Fruit fly (Drosophila melanogaster): ENCODE results near the gene CG14218.

The CG14218 gene

DNA sequence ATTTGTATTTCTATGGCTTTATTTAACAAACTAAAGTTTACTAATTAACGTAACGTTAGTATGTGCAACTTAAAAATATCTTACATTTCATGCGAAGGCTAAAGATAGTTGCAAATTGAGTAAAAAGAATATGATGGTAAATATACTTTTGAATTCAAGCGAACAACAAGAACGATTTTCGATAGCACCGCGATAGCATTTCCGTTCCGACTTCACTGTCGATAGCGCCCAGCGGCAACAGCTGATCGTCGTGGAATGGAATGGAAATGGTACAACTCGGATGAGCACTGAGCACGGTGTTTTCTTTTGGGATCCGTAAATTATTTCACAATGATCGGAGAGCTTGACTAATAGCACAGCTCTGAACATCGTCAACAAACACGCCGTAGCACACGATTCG lies 31.7 kb upstream of the CG14218 start (continued):
- TF ChIP-seq CG11456 (GFP tag; IDR thresholded peaks at IDR 0.05), result 0 out of 3 replicates have a peak, but pooled peaks have one; percentile 33
- no peak for TF ChIP-seq jumu (GFP tag; optimal IDR thresholded peaks at IDR 0.05)
- TF ChIP-seq CG8388 (GFP tag; optimal IDR thresholded peaks at IDR 0.05), result peak; percentile 34
- no peak for TF ChIP-seq tna (GFP tag; IDR thresholded peaks at IDR 0.05; ENCODE audit: partially characterized antibody)
- peak; percentile 41; the same call in 1 of the 2 replicates for TF ChIP-seq CG32532 (GFP tag; IDR thresholded peaks at IDR 0.05)
- peak; percentile 30 for TF ChIP-seq gsb-n (tag; optimal IDR thresholded peaks at IDR 0.05)
- TF ChIP-seq Nf-YB (GFP tag; optimal IDR thresholded peaks at IDR 0.05), result peak; percentile 58
- peak; percentile 72 for TF ChIP-seq HmgZ (tag; optimal IDR thresholded peaks at IDR 0.05)
- peak; percentile 24 for TF ChIP-seq CHES-1-like (GFP tag; optimal IDR thresholded peaks at IDR 0.05)
- no peak for TF ChIP-seq hkb (optimal IDR thresholded peaks at IDR 0.05)
- TF ChIP-seq hkb (GFP tag; IDR thresholded peaks at IDR 0.05), result peak; percentile 69
- TF ChIP-seq ap (GFP tag; IDR thresholded peaks at IDR 0.05), result 0 out of 2 replicates have a peak, but pooled peaks have one; percentile 9
- peak; percentile 58 for TF ChIP-seq CG33557 (GFP tag; optimal IDR thresholded peaks at IDR 0.05)
- peak; percentile 71 for TF ChIP-seq schlank (tag; optimal IDR thresholded peaks at IDR 0.05)
- peak; percentile 53; the same call in 1 of the 4 replicates for TF ChIP-seq Dll (GFP tag; IDR thresholded peaks at IDR 0.05; ENCODE audit: partially characterized antibody)
- peak; percentile 58 for TF ChIP-seq CG31365 (tag; optimal IDR thresholded peaks at IDR 0.05)
- peak; percentile 41 for TF ChIP-seq kah (GFP tag; optimal IDR thresholded peaks at IDR 0.05)
- TF ChIP-seq usp (GFP tag; optimal IDR thresholded peaks at IDR 0.05), result no peak
- peak; percentile 45 for TF ChIP-seq CG33213 (GFP tag; optimal IDR thresholded peaks at IDR 0.05)
- TF ChIP-seq CG4820 (GFP tag; optimal IDR thresholded peaks at IDR 0.05), result no peak
- TF ChIP-seq CG10267 (tag; optimal IDR thresholded peaks at IDR 0.05), result peak; percentile 54
- peak; percentile 33 for TF ChIP-seq gro (GFP tag; optimal IDR thresholded peaks at IDR 0.05)
- peak; percentile 86 for TF ChIP-seq HLHmδ (GFP tag; optimal IDR thresholded peaks at IDR 0.05)
- peak; percentile 13 for TF ChIP-seq Lhr (GFP tag; optimal IDR thresholded peaks at IDR 0.05)
- TF ChIP-seq caup (GFP tag; optimal IDR thresholded peaks at IDR 0.05; ENCODE audit: severe bottlenecking), result peak; percentile 82
- TF ChIP-seq nom (GFP tag; optimal IDR thresholded peaks at IDR 0.05), result peak; percentile 69
- peak; percentile 65; the same call in 1 of the 2 replicates for TF ChIP-seq vvl (GFP tag; IDR thresholded peaks at IDR 0.05)
- TF ChIP-seq CoRest (tag; optimal IDR thresholded peaks at IDR 0.05), result peak; percentile 22
- TF ChIP-seq CG12299 (tag; optimal IDR thresholded peaks at IDR 0.05), result peak; percentile 43
- no peak for TF ChIP-seq CkIIα-i1 (GFP tag; IDR thresholded peaks at IDR 0.05)
- peak; percentile 76 for TF ChIP-seq MTF-1 (GFP tag; optimal IDR thresholded peaks at IDR 0.05; ENCODE audit: borderline replicate concordance)
- TF ChIP-seq CG15514 (GFP tag; optimal IDR thresholded peaks at IDR 0.05), result peak; percentile 81
- peak; percentile 52 for TF ChIP-seq CG6854 (GFP tag; optimal IDR thresholded peaks at IDR 0.05)
- TF ChIP-seq ATbp (GFP tag; optimal IDR thresholded peaks at IDR 0.05), result peak; percentile 60
- TF ChIP-seq HHEX (GFP tag; optimal IDR thresholded peaks at IDR 0.05), result peak; percentile 64
- TF ChIP-seq stwl (tag; optimal IDR thresholded peaks at IDR 0.05), result peak; percentile 76
- TF ChIP-seq zen2 (GFP tag; IDR thresholded peaks at IDR 0.05; ENCODE audit: partially characterized antibody), result peak; percentile 64; the same call in 2 of the 3 replicates
- peak in 1 of 2 experiments; percentile 32 for TF ChIP-seq Eip74EF (GFP tag; optimal IDR thresholded peaks at IDR 0.05)
- TF ChIP-seq luna (GFP tag; optimal IDR thresholded peaks at IDR 0.05), result no peak
- TF ChIP-seq exex (tag; optimal IDR thresholded peaks at IDR 0.05), result peak; percentile 7

All from whole organism, embryonic.